Fruit fly (Drosophila melanogaster): ENCODE results near the gene sgg.

sgg gene

dm6 chrX:2591315-2591999 lies 42.3 kb upstream of the sgg start (continued):
- TF ChIP-seq CG6765 (GFP tag; optimal IDR thresholded peaks at IDR 0.05) = peak; percentile 6
- no peak for TF ChIP-seq Six4 (GFP tag; optimal IDR thresholded peaks at IDR 0.05)
- no peak for TF ChIP-seq D19B (GFP tag; optimal IDR thresholded peaks at IDR 0.05)
- TF ChIP-seq sd (tag; optimal IDR thresholded peaks at IDR 0.05) = peak; percentile 45
- no peak for TF ChIP-seq NC2α (GFP tag; optimal IDR thresholded peaks at IDR 0.05)
- no peak for TF ChIP-seq CG10565 (GFP tag; optimal IDR thresholded peaks at IDR 0.05)
- TF ChIP-seq CG18262 (tag; optimal IDR thresholded peaks at IDR 0.05) = peak; percentile 15
- peak; percentile 35 for TF ChIP-seq NfI (GFP tag; optimal IDR thresholded peaks at IDR 0.05)
- TF ChIP-seq HmgZ (tag; optimal IDR thresholded peaks at IDR 0.05) = no peak
- TF ChIP-seq Dip3 (GFP tag; optimal IDR thresholded peaks at IDR 0.05) = no peak
- no peak for TF ChIP-seq CG14965 (GFP tag; optimal IDR thresholded peaks at IDR 0.05; ENCODE audit: borderline replicate concordance)
- no peak for TF ChIP-seq CG33213 (GFP tag; optimal IDR thresholded peaks at IDR 0.05)
- no peak for TF ChIP-seq nerfin-2 (GFP tag; IDR thresholded peaks at IDR 0.05; ENCODE audit: partially characterized antibody)
- peak; percentile 21; the same call in 1 of the 2 replicates for TF ChIP-seq Rfx (GFP tag; IDR thresholded peaks at IDR 0.05)
- no peak for TF ChIP-seq HLH4C (GFP tag; IDR thresholded peaks at IDR 0.05; ENCODE audit: partially characterized antibody)
- no peak for TF ChIP-seq hb (GFP tag; IDR thresholded peaks at IDR 0.05; ENCODE audit: partially characterized antibody)
- TF ChIP-seq CG17186 (GFP tag; optimal IDR thresholded peaks at IDR 0.05) = no peak
- TF ChIP-seq hkb (optimal IDR thresholded peaks at IDR 0.05) = no peak
- peak; percentile 29; the same call in 1 of the 2 replicates for TF ChIP-seq hkb (GFP tag; IDR thresholded peaks at IDR 0.05)
- no peak for TF ChIP-seq pros (GFP tag; optimal IDR thresholded peaks at IDR 0.05)
- TF ChIP-seq CG10959 (GFP tag; IDR thresholded peaks at IDR 0.05) = no peak
- TF ChIP-seq Abd-B (GFP tag; optimal IDR thresholded peaks at IDR 0.05) = no peak
- no peak for TF ChIP-seq Hr3 (GFP tag; optimal IDR thresholded peaks at IDR 0.05)
- no peak for TF ChIP-seq CG12071 (GFP tag; optimal IDR thresholded peaks at IDR 0.05)
- TF ChIP-seq CG7963 (GFP tag; IDR thresholded peaks at IDR 0.05; ENCODE audit: partially characterized antibody) = no peak
- no peak for TF ChIP-seq CG1024 (GFP tag; IDR thresholded peaks at IDR 0.05)
- peak; percentile 5 for TF ChIP-seq CG6683 (GFP tag; optimal IDR thresholded peaks at IDR 0.05)
- TF ChIP-seq CG8089 (GFP tag; optimal IDR thresholded peaks at IDR 0.05) = no peak
- TF ChIP-seq Elba2 (GFP tag; optimal IDR thresholded peaks at IDR 0.05) = no peak
- no peak for TF ChIP-seq usp (GFP tag; optimal IDR thresholded peaks at IDR 0.05)
- no peak for TF ChIP-seq br (optimal IDR thresholded peaks at IDR 0.05)
- 0 out of 2 replicates have a peak, but pooled peaks have one; percentile 38 for TF ChIP-seq CG9215 (GFP tag; IDR thresholded peaks at IDR 0.05)
- no peak for TF ChIP-seq sqz (GFP tag; optimal IDR thresholded peaks at IDR 0.05)
- TF ChIP-seq CG11085 (GFP tag; IDR thresholded peaks at IDR 0.05) = no peak
- TF ChIP-seq pnt (GFP tag; optimal IDR thresholded peaks at IDR 0.05) = no peak
- no peak for TF ChIP-seq odd (GFP tag; optimal IDR thresholded peaks at IDR 0.05)
- no peak for TF ChIP-seq Mad (GFP tag; optimal IDR thresholded peaks at IDR 0.05)
- TF ChIP-seq bbx (GFP tag; IDR thresholded peaks at IDR 0.05; ENCODE audit: partially characterized antibody) = no peak
- no peak for TF ChIP-seq B-H2 (GFP tag; optimal IDR thresholded peaks at IDR 0.05)
- no peak for TF ChIP-seq eyg (GFP tag; optimal IDR thresholded peaks at IDR 0.05)
- TF ChIP-seq CG3281 (GFP tag; optimal IDR thresholded peaks at IDR 0.05) = peak; percentile 64
- no peak for TF ChIP-seq CrebB (tag; optimal IDR thresholded peaks at IDR 0.05)
- no peak for TF ChIP-seq ken (GFP tag; IDR thresholded peaks at IDR 0.05)
- no peak for TF ChIP-seq toy (GFP tag; IDR thresholded peaks at IDR 0.05)
- no peak for TF ChIP-seq Doc2 (GFP tag; IDR thresholded peaks at IDR 0.05)
- TF ChIP-seq da (GFP tag; optimal IDR thresholded peaks at IDR 0.05) = no peak
- TF ChIP-seq cato (GFP tag; optimal IDR thresholded peaks at IDR 0.05; ENCODE audit: borderline replicate concordance) = no peak
- TF ChIP-seq oc (tag; optimal IDR thresholded peaks at IDR 0.05) = no peak
- TF ChIP-seq en (GFP tag; optimal IDR thresholded peaks at IDR 0.05) = no peak
- no peak for TF ChIP-seq CG17568 (GFP tag; optimal IDR thresholded peaks at IDR 0.05)
- no peak for TF ChIP-seq CG4328 (GFP tag; optimal IDR thresholded peaks at IDR 0.05)

Measured in whole organism, embryonic.